Fruit fly (Drosophila melanogaster) whole organism, embryonic: ENCODE measurements around the gene Lon.
A peak's percentile ranks its signal among the peaks of the same experiment; 100 is the strongest.

Experiments used
- Adf1 ChIP-seq: fragments of 200-800 bp; sonication (Bioruptor generic); IDR thresholded peaks from 2 replicates; pipeline ENCODE4 v1.3.6; 2022; ENCODE audit warnings: missing biosample characterization, missing genetic modification characterization
- Aef1 ChIP-seq: fragments of 200-800 bp; sonication (Bioruptor generic); IDR thresholded peaks from 3 replicates; pipeline ENCODE4 v1.3.6; 2022; ENCODE audit warnings: missing biosample characterization, missing genetic modification characterization
- Bteb2 ChIP-seq: fragments of 200-800 bp; sonication (Bioruptor generic); optimal IDR thresholded peaks from 2 replicates; lab custom pipeline; 2016; ENCODE audit warnings: missing biosample characterization, missing genetic modification characterization
- CG10321 ChIP-seq: fragments of 200-800 bp; sonication (Bioruptor generic); IDR thresholded peaks from 2 replicates; pipeline ENCODE4 v1.3.6; 2022; ENCODE audit warnings: missing biosample characterization, missing genetic modification characterization
- CG10366 ChIP-seq: fragments of 200-800 bp; sonication (Bioruptor generic); IDR thresholded peaks from 2 replicates; pipeline ENCODE4 v1.3.6; 2022; ENCODE audit warnings: missing biosample characterization, missing genetic modification characterization
- CG10959 ChIP-seq: fragments of 200-800 bp; sonication (Bioruptor generic); IDR thresholded peaks from 2 replicates; pipeline ENCODE4 v1.3.6; 2022; ENCODE audit warnings: missing biosample characterization, missing genetic modification characterization
- CG11456 ChIP-seq: fragments of 200-800 bp; sonication (Bioruptor generic); IDR thresholded peaks from 3 replicates; pipeline ENCODE4 v1.3.6; 2022; ENCODE audit warnings: missing biosample characterization, missing genetic modification characterization
- CG11504 ChIP-seq: fragments of 200-800 bp; sonication (Bioruptor generic); optimal IDR thresholded peaks from 3 replicates; lab custom pipeline; 2019; ENCODE audit warnings: missing biosample characterization, mild to moderate bottlenecking, missing genetic modification characterization, moderate library complexity
- CG12391 ChIP-seq: fragments of 200-800 bp; sonication (Bioruptor generic); optimal IDR thresholded peaks from 3 replicates; lab custom pipeline; 2018; ENCODE audit warnings: missing biosample characterization, mild to moderate bottlenecking, missing genetic modification characterization, moderate library complexity
- CG14860 ChIP-seq: fragments of 200-800 bp; sonication (Bioruptor generic); IDR thresholded peaks from 3 replicates; pipeline ENCODE4 v1.3.6; 2022; ENCODE audit warnings: missing biosample characterization, missing genetic modification characterization; ENCODE audit not compliant: partially characterized antibody
- CG1603 ChIP-seq: fragments of 200-800 bp; sonication (Bioruptor generic); optimal IDR thresholded peaks from 2 replicates; lab custom pipeline; 2019; ENCODE audit warnings: missing biosample characterization, mild to moderate bottlenecking, missing genetic modification characterization, moderate library complexity
- CG16813 ChIP-seq: fragments of 200-800 bp; sonication (Bioruptor generic); IDR thresholded peaks from 3 replicates; pipeline ENCODE4 v1.3.6; 2022; ENCODE audit warnings: missing biosample characterization, missing genetic modification characterization; ENCODE audit not compliant: partially characterized antibody
- CG1832 ChIP-seq: fragments of 200-800 bp; sonication (Bioruptor generic); optimal IDR thresholded peaks from 2 replicates; lab custom pipeline; 2017; ENCODE audit warnings: missing biosample characterization, mild to moderate bottlenecking, missing genetic modification characterization, inconsistent platforms
- CG3726 ChIP-seq: fragments of 200-800 bp; sonication (Bioruptor generic); IDR thresholded peaks from 3 replicates; pipeline ENCODE4, ENCODE4 v1.3.6; 2022; ENCODE audit warnings: missing biosample characterization, missing genetic modification characterization
- CG4282 ChIP-seq: fragments of 200-800 bp; sonication (Bioruptor generic); optimal IDR thresholded peaks from 2 replicates; lab custom pipeline; 2016; ENCODE audit warnings: missing biosample characterization, missing genetic modification characterization
- CG6654 ChIP-seq: fragments of 200-800 bp; sonication (Bioruptor generic); optimal IDR thresholded peaks from 2 replicates; lab custom pipeline; 2017; ENCODE audit warnings: missing biosample characterization, mild to moderate bottlenecking, missing genetic modification characterization
- CG7372 ChIP-seq: fragments of 200-800 bp; sonication (Bioruptor generic); IDR thresholded peaks from 2 replicates; pipeline ENCODE4 v1.3.6; 2022; ENCODE audit warnings: missing biosample characterization, missing genetic modification characterization
- CG8281 ChIP-seq: fragments of 200-800 bp; sonication (Bioruptor generic); optimal IDR thresholded peaks from 2 replicates; lab custom pipeline; 2018; ENCODE audit warnings: missing biosample characterization, mild to moderate bottlenecking, missing genetic modification characterization, moderate library complexity
- CTCF ChIP-seq: fragments of 200-800 bp; sonication (Bioruptor generic); optimal IDR thresholded peaks from 2 replicates; lab custom pipeline; 2017; ENCODE audit warnings: missing biosample characterization, mild to moderate bottlenecking, missing genetic modification characterization, moderate library complexity
- Dip2 ChIP-seq: fragments of 200-800 bp; sonication (Bioruptor generic); IDR thresholded peaks from 2 replicates; pipeline ENCODE4 v1.3.6; 2022; ENCODE audit warnings: missing biosample characterization, missing genetic modification characterization
- Eip74EF ChIP-seq, 2 experiments: fragments of 200-800 bp in 1 of 2; fragments of >200 bp in 1 of 2; sonication (Bioruptor generic) in 1 of 2; optimal IDR thresholded peaks; 2 replicates each; lab custom pipeline; 2017 to 2019; ENCODE audit warnings: missing biosample characterization in 2 of 2, missing genetic modification characterization in 2 of 2, mild to moderate bottlenecking in 1 of 2, moderate library complexity in 1 of 2
- Elba2 ChIP-seq: fragments of 200-800 bp; sonication (Bioruptor generic); optimal IDR thresholded peaks from 3 replicates; lab custom pipeline; 2016; ENCODE audit warnings: missing biosample characterization, missing genetic modification characterization
- Fer2 ChIP-seq: fragments of 200-800 bp; sonication (Bioruptor generic); optimal IDR thresholded peaks from 2 replicates; lab custom pipeline; 2018; ENCODE audit warnings: missing biosample characterization, mild to moderate bottlenecking, missing genetic modification characterization, moderate library complexity
- HHEX ChIP-seq: fragments of 200-800 bp; sonication (Bioruptor generic); optimal IDR thresholded peaks from 3 replicates; lab custom pipeline; 2017; ENCODE audit warnings: missing biosample characterization, mild to moderate bottlenecking, missing genetic modification characterization, missing genetic modification reagents
- Hsf ChIP-seq: fragments of 200-800 bp; sonication (Bioruptor generic); optimal IDR thresholded peaks from 3 replicates; lab custom pipeline; 2016; ENCODE audit warnings: missing biosample characterization, missing genetic modification characterization
- Mad ChIP-seq: fragments of 200-800 bp; sonication (Bioruptor generic); optimal IDR thresholded peaks from 2 replicates; lab custom pipeline; 2016; ENCODE audit warnings: missing biosample characterization, missing genetic modification characterization
- Myb ChIP-seq: fragments of 200-800 bp; sonication (Bioruptor generic); optimal IDR thresholded peaks from 2 replicates; lab custom pipeline; 2016; ENCODE audit warnings: missing biosample characterization, missing genetic modification characterization
- Sox102F ChIP-seq: fragments of 200-800 bp; sonication (Bioruptor generic); optimal IDR thresholded peaks from 2 replicates; lab custom pipeline; 2018; ENCODE audit warnings: missing biosample characterization, mild to moderate bottlenecking, missing genetic modification characterization, moderate library complexity
- abd-A ChIP-seq: fragments of 200-800 bp; sonication (Bioruptor generic); optimal IDR thresholded peaks from 3 replicates; lab custom pipeline; 2019; ENCODE audit warnings: missing biosample characterization, mild to moderate bottlenecking, missing genetic modification characterization, moderate library complexity
- ac ChIP-seq: fragments of 200-800 bp; sonication (Bioruptor generic); optimal IDR thresholded peaks from 3 replicates; lab custom pipeline; 2017; ENCODE audit warnings: missing biosample characterization, mild to moderate bottlenecking, missing genetic modification characterization
- al ChIP-seq: fragments of 200-800 bp; sonication (Bioruptor generic); IDR thresholded peaks from 2 replicates; pipeline ENCODE4 v1.3.6; 2022; ENCODE audit warnings: missing biosample characterization, missing genetic modification characterization
- bowl ChIP-seq: fragments of 200-800 bp; sonication (Bioruptor generic); IDR thresholded peaks from 2 replicates; pipeline ENCODE4 v1.3.6; 2022; ENCODE audit warnings: missing biosample characterization, missing genetic modification characterization
- br ChIP-seq: fragments of >200 bp; optimal IDR thresholded peaks from 2 replicates; lab custom pipeline; 2017
- chinmo ChIP-seq: fragments of 200-800 bp; sonication (Bioruptor generic); IDR thresholded peaks from 4 replicates; pipeline ENCODE4 v1.3.6; 2022; ENCODE audit warnings: missing biosample characterization, missing genetic modification characterization; ENCODE audit not compliant: partially characterized antibody
- crol ChIP-seq: fragments of 200-800 bp; sonication (Bioruptor generic); IDR thresholded peaks from 2 replicates; pipeline ENCODE4 v1.3.6; 2022; ENCODE audit warnings: missing biosample characterization, missing genetic modification characterization
- danr ChIP-seq: fragments of 200-800 bp; sonication (Bioruptor generic); IDR thresholded peaks from 2 replicates; pipeline ENCODE4 v1.3.6; 2022; ENCODE audit warnings: missing biosample characterization, missing genetic modification characterization
- dm ChIP-seq: fragments of 200-800 bp; sonication (Bioruptor generic); optimal IDR thresholded peaks from 3 replicates; lab custom pipeline; 2016; ENCODE audit warnings: missing biosample characterization, missing genetic modification characterization
- emc ChIP-seq: fragments of 200-800 bp; sonication (Bioruptor generic); optimal IDR thresholded peaks from 2 replicates; lab custom pipeline; 2016; ENCODE audit warnings: missing biosample characterization, missing genetic modification characterization
- ewg ChIP-seq: fragments of 200-800 bp; sonication (Bioruptor generic); optimal IDR thresholded peaks from 3 replicates; lab custom pipeline; 2017; ENCODE audit warnings: mild to moderate bottlenecking, missing biosample characterization, missing genetic modification reagents, missing genetic modification characterization
- fd102C ChIP-seq: fragments of 200-800 bp; sonication (Bioruptor generic); optimal IDR thresholded peaks from 2 replicates; lab custom pipeline; 2018; ENCODE audit warnings: missing biosample characterization, mild to moderate bottlenecking, missing genetic modification characterization, moderate library complexity
- gcm ChIP-seq: fragments of 200-800 bp; sonication (Bioruptor generic); optimal IDR thresholded peaks from 2 replicates; lab custom pipeline; 2019; ENCODE audit warnings: missing biosample characterization, mild to moderate bottlenecking, missing genetic modification characterization, moderate library complexity
- grau ChIP-seq: fragments of 200-800 bp; optimal IDR thresholded peaks from 3 replicates; lab custom pipeline; 2019; ENCODE audit warnings: missing biosample characterization, mild to moderate bottlenecking, missing genetic modification characterization, moderate library complexity
- gt ChIP-seq: fragments of 200-800 bp; sonication (Bioruptor generic); IDR thresholded peaks from 2 replicates; pipeline ENCODE4 v1.3.6; 2022; ENCODE audit warnings: missing biosample characterization, missing genetic modification characterization
- knrl ChIP-seq: fragments of 200-800 bp; sonication (Bioruptor generic); IDR thresholded peaks from 3 replicates; pipeline ENCODE4 v1.3.6; 2022; ENCODE audit warnings: missing biosample characterization, missing genetic modification characterization; ENCODE audit not compliant: partially characterized antibody
- phol ChIP-seq: fragments of 200-800 bp; sonication (Bioruptor generic); optimal IDR thresholded peaks from 3 replicates; lab custom pipeline; 2018; ENCODE audit warnings: missing biosample characterization, mild to moderate bottlenecking, missing genetic modification characterization, moderate library complexity
- sens-2 ChIP-seq: fragments of 200-800 bp; sonication (Bioruptor generic); IDR thresholded peaks from 2 replicates; pipeline ENCODE4 v1.3.6; 2022; ENCODE audit warnings: missing biosample characterization, missing genetic modification characterization
- seq ChIP-seq: fragments of 200-800 bp; sonication (Bioruptor generic); IDR thresholded peaks from 2 replicates; pipeline ENCODE4 v1.3.6; 2022; ENCODE audit warnings: missing biosample characterization, missing genetic modification characterization
- tio ChIP-seq: fragments of 200-800 bp; sonication (Bioruptor generic); optimal IDR thresholded peaks from 2 replicates; lab custom pipeline; 2017; ENCODE audit warnings: missing biosample characterization, missing genetic modification characterization, inconsistent platforms
- wek ChIP-seq: fragments of 200-800 bp; sonication (Bioruptor generic); optimal IDR thresholded peaks from 3 replicates; lab custom pipeline; 2018; ENCODE audit warnings: missing biosample characterization, mild to moderate bottlenecking, missing genetic modification characterization, moderate library complexity
- wor ChIP-seq: fragments of 200-800 bp; sonication (Bioruptor generic); IDR thresholded peaks from 2 replicates; pipeline ENCODE4 v1.3.6; 2022; ENCODE audit warnings: missing biosample characterization, missing genetic modification characterization
- zen ChIP-seq: fragments of 200-800 bp; sonication (Bioruptor generic); optimal IDR thresholded peaks from 3 replicates; lab custom pipeline; 2018; ENCODE audit warnings: missing biosample characterization, mild to moderate bottlenecking, missing genetic modification characterization, moderate library complexity
- zfh2 ChIP-seq: fragments of 200-800 bp; sonication (Bioruptor generic); optimal IDR thresholded peaks from 2 replicates; lab custom pipeline; 2016; ENCODE audit warnings: missing biosample characterization, missing genetic modification characterization

Lon gene

DNA sequence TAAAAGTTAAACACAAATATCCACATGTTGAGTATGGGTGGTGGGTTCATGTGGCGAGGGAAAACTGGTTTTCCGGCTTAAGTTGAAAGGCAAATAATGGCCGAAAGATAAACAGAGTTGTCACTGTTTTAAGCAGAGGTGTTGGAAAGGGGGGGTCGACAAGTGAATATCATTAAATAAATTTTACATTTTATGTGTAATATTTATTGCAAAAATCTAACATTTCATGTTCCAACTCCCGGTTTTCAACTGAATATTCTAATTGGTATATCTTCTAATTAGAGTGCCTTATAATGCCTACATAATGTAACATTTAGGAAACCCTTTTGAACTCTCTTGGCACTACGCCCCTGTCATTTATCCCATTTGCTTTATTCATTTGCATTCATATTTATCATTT, 43.9 kb upstream of the Lon start (continued):
- no peak for TF ChIP-seq CG14860
- no peak for TF ChIP-seq danr (GFP tag; lab: Robert Waterston, UW)
- peak; percentile 58 for TF ChIP-seq gcm (GFP tag; lab: Kevin White, UChicago)
- no peak for TF ChIP-seq CG8281
- no peak for TF ChIP-seq dm (GFP tag; lab: Kevin White, UChicago)
- TF ChIP-seq sens-2 (GFP tag; lab: Robert Waterston, UW): no peak
- TF ChIP-seq emc (GFP tag; lab: Kevin White, UChicago): no peak
- TF ChIP-seq seq (GFP tag; lab: Robert Waterston, UW): 0 out of 2 replicates have a peak, but pooled peaks have one; percentile 19
- no peak for TF ChIP-seq Eip74EF (GFP tag; optimal IDR thresholded peaks at IDR 0.05; lab: Kevin White, UChicago)
- TF ChIP-seq ac (GFP tag; lab: Kevin White, UChicago): peak; percentile 14
- no peak for TF ChIP-seq fd102C
- TF ChIP-seq Adf1 (GFP tag; lab: Robert Waterston, UW): no peak
- TF ChIP-seq zen: peak; percentile 59
- TF ChIP-seq Myb (GFP tag; lab: Kevin White, UChicago): no peak
- TF ChIP-seq CTCF (GFP tag; lab: Kevin White, UChicago): no peak
- 0 out of 2 replicates have a peak, but pooled peaks have one; percentile 8 for TF ChIP-seq al
- TF ChIP-seq CG10366 (GFP tag; lab: Robert Waterston, UW): peak; percentile 20; the same call in 1 of the 2 replicates
- TF ChIP-seq CG4282 (GFP tag; lab: Kevin White, UChicago): no peak
- no peak for TF ChIP-seq CG6654
- TF ChIP-seq CG12391 (tag; lab: Kevin White, UChicago): peak; percentile 38
- 0 out of 2 replicates have a peak, but pooled peaks have one; percentile 18 for TF ChIP-seq gt (GFP tag; lab: Robert Waterston, UW)
- no peak for TF ChIP-seq crol (GFP tag; lab: Robert Waterston, UW)
- TF ChIP-seq knrl (GFP tag; lab: Robert Waterston, UW): no peak
- TF ChIP-seq Dip2 (GFP tag; lab: Robert Waterston, UW): no peak
- TF ChIP-seq bowl (GFP tag; lab: Robert Waterston, UW): no peak
- no peak; the same call in 2 of the 3 replicates for TF ChIP-seq CG11456 (GFP tag; lab: Robert Waterston, UW)
- no peak for TF ChIP-seq chinmo (GFP tag; lab: Robert Waterston, UW)
- no peak for TF ChIP-seq Bteb2 (GFP tag; lab: Kevin White, UChicago)
- peak; percentile 66 for TF ChIP-seq Sox102F
- peak; percentile 51 for TF ChIP-seq HHEX (GFP tag; lab: Kevin White, UChicago)
- peak; percentile 22 for TF ChIP-seq Fer2 (tag; lab: Kevin White, UChicago)
- peak; percentile 64 for TF ChIP-seq phol (tag; lab: Kevin White, UChicago)
- TF ChIP-seq CG7372 (GFP tag; lab: Robert Waterston, UW): peak; percentile 65
- TF ChIP-seq CG10321 (GFP tag; lab: Robert Waterston, UW): no peak
- 0 out of 3 replicates have a peak, but pooled peaks have one; percentile 12 for TF ChIP-seq Aef1 (GFP tag; lab: Robert Waterston, UW)
- TF ChIP-seq wek (GFP tag; lab: Kevin White, UChicago): peak; percentile 44
- TF ChIP-seq CG16813 (GFP tag; lab: Robert Waterston, UW): no peak
- no peak for TF ChIP-seq Elba2
- no peak for TF ChIP-seq CG10959 (GFP tag; lab: Robert Waterston, UW)
- no peak for TF ChIP-seq tio (GFP tag; lab: Kevin White, UChicago)
- TF ChIP-seq abd-A: no peak
- peak; percentile 23 for TF ChIP-seq CG1603
- no peak; the same call in 2 of the 3 replicates for TF ChIP-seq CG3726 (GFP tag; lab: Robert Waterston, UW)
- peak; percentile 55 for TF ChIP-seq grau (tag; lab: Kevin White, UChicago)
- TF ChIP-seq ewg (GFP tag; lab: Kevin White, UChicago): peak; percentile 35
- no peak for TF ChIP-seq CG1832 (GFP tag; lab: Kevin White, UChicago)
- TF ChIP-seq Mad: peak; percentile 13
- TF ChIP-seq wor (GFP tag; lab: Robert Waterston, UW): peak; percentile 68
- TF ChIP-seq CG11504 (tag; lab: Kevin White, UChicago): peak; percentile 73
- TF ChIP-seq Hsf (GFP tag; lab: Kevin White, UChicago): peak; percentile 34
- no peak for TF ChIP-seq br (lab: Kevin White, UChicago)
- no peak for TF ChIP-seq zfh2 (GFP tag; lab: Kevin White, UChicago)
